Worm (Caenorhabditis elegans): Measurements from ENCODE around the gene srj-52.
A peak's percentile ranks its signal among the peaks of the same experiment; 100 is the strongest.

The srj-52 gene

ce11 chrV:702260-702659 lies 6.4 kb upstream of the srj-52 start, which contains the start of gene srbc-37:
Gene srbc-37, plus strand, starts transcription at chrV:702560.
- no peak for TF ChIP-seq repo-1 (tag; optimal IDR thresholded peaks at IDR 0.05)
- no peak for TF ChIP-seq dpff-1 (tag; optimal IDR thresholded peaks at IDR 0.05)
- TF ChIP-seq F39B2.1 (GFP tag; IDR thresholded peaks at IDR 0.05) = no peak
- TF ChIP-seq C17E4.6 (GFP tag; IDR thresholded peaks at IDR 0.05) = no peak
- TF ChIP-seq hlh-26 (GFP tag; conservative IDR thresholded peaks at IDR 0.05) = no peak
- no peak for TF ChIP-seq egl-44 (GFP tag; IDR thresholded peaks at IDR 0.05)
- TF ChIP-seq madf-6 (GFP tag; IDR thresholded peaks at IDR 0.05) = no peak
- no peak for TF ChIP-seq zfh-2 (GFP tag; conservative IDR thresholded peaks at IDR 0.05)
- TF ChIP-seq madf-10 (tag; optimal IDR thresholded peaks at IDR 0.05) = no peak
- TF ChIP-seq chd-7 (tag; optimal IDR thresholded peaks at IDR 0.05) = no peak
- no peak for TF ChIP-seq lin-54 (GFP tag; optimal IDR thresholded peaks at IDR 0.05)
- TF ChIP-seq F33H1.4 (GFP tag; IDR thresholded peaks at IDR 0.05) = no peak
- no peak for TF ChIP-seq F37B4.10 (GFP tag; IDR thresholded peaks at IDR 0.05)

- TF ChIP-seq F49E8.2 (tag; optimal IDR thresholded peaks at IDR 0.05; ENCODE audit: insufficient read depth) (no peak), nhr-80 (tag; optimal IDR thresholded peaks at IDR 0.05) (peak; percentile 39)
Observed at ce11 chrV:699489-700129, 3.8 kb upstream of the srj-52 start, which contains the start of the genes ugt-29 and srx-5. Gene ugt-29, minus strand, starts transcription at chrV:699589. Gene srx-5, plus strand, starts transcription at chrV:700079.

ce11 chrV:699051-699450 lies 3.2 kb upstream of the srj-52 start:
- no peak for TF ChIP-seq attf-5 (GFP tag; optimal IDR thresholded peaks at IDR 0.05)
- TF ChIP-seq B0019.2 (GFP tag; conservative IDR thresholded peaks at IDR 0.05) = no peak
- TF ChIP-seq ccch-3 (GFP tag; optimal IDR thresholded peaks at IDR 0.05) = no peak

ce11 chrV:694625-695024 lies 1.2 kb downstream of the srj-52 start, which contains the start of gene srj-53:
Gene srj-53, minus strand, starts transcription at chrV:694725.
- TF ChIP-seq F37B4.10 (GFP tag; IDR thresholded peaks at IDR 0.05) = no peak
- no peak for TF ChIP-seq madf-10 (tag; optimal IDR thresholded peaks at IDR 0.05)
- TF ChIP-seq D2030.7 (GFP tag; IDR thresholded peaks at IDR 0.05) = no peak
- no peak for TF ChIP-seq bed-1 (GFP tag; IDR thresholded peaks at IDR 0.05)
- no peak for TF ChIP-seq die-1 (tag; optimal IDR thresholded peaks at IDR 0.05)
- TF ChIP-seq bed-2 (GFP tag; IDR thresholded peaks at IDR 0.05) = no peak
- no peak for TF ChIP-seq rpc-1 (optimal IDR thresholded peaks at IDR 0.05)
- TF ChIP-seq rpc-1 (tag; optimal IDR thresholded peaks at IDR 0.05) = no peak
- no peak for TF ChIP-seq T07F8.4 (tag; optimal IDR thresholded peaks at IDR 0.05)
- TF ChIP-seq lir-1 (GFP tag; conservative IDR thresholded peaks at IDR 0.05) = no peak
- TF ChIP-seq zim-3 (tag; optimal IDR thresholded peaks at IDR 0.05) = no peak
- TF ChIP-seq tlf-1 (GFP tag; optimal IDR thresholded peaks at IDR 0.05) = no peak
- no peak for TF ChIP-seq F10E7.11 (tag; optimal IDR thresholded peaks at IDR 0.05)

- TF ChIP-seq efl-1 (GFP tag; optimal IDR thresholded peaks at IDR 0.05) = no peak
- no peak for TF ChIP-seq hlh-26 (GFP tag; conservative IDR thresholded peaks at IDR 0.05)
- TF ChIP-seq aptf-3 (GFP tag; IDR thresholded peaks at IDR 0.05) = no peak
- TF ChIP-seq gei-17 (GFP tag; optimal IDR thresholded peaks at IDR 0.05) = no peak
- no peak for TF ChIP-seq F23B12.7 (tag; optimal IDR thresholded peaks at IDR 0.05; ENCODE audit: insufficient read depth)
- TF ChIP-seq F39B2.1 (GFP tag; IDR thresholded peaks at IDR 0.05) = no peak
- TF ChIP-seq lsy-27 (tag; optimal IDR thresholded peaks at IDR 0.05; ENCODE audit: borderline replicate concordance, insufficient read depth) = no peak
- no peak for TF ChIP-seq athp-1 (tag; optimal IDR thresholded peaks at IDR 0.05)
- TF ChIP-seq egl-18 (GFP tag; IDR thresholded peaks at IDR 0.05) = no peak
- no peak for TF ChIP-seq akir-1 (GFP tag; optimal IDR thresholded peaks at IDR 0.05)
- TF ChIP-seq ztf-18 (tag; optimal IDR thresholded peaks at IDR 0.05) = no peak
- no peak for TF ChIP-seq ztf-22 (GFP tag; optimal IDR thresholded peaks at IDR 0.05)
- TF ChIP-seq ztf-6 (GFP tag; IDR thresholded peaks at IDR 0.05) = no peak
- no peak for TF ChIP-seq unc-130 (GFP tag; optimal IDR thresholded peaks at IDR 0.05)
- no peak for TF ChIP-seq nhr-179 (tag; optimal IDR thresholded peaks at IDR 0.05)
- TF ChIP-seq bed-2 (GFP tag; IDR thresholded peaks at IDR 0.05) = no peak
Observed at ce11 chrV:692720-693422, 2.9 kb downstream of the srj-52 start, which contains the start of gene srx-4. Gene srx-4, minus strand, starts transcription at chrV:692770.

All from whole organism, young adult.